Fruit fly (Drosophila melanogaster): ENCODE results near the gene CG1958.

CG1958 gene

dm6 chrX:7285995-7286985, 19.6 kb downstream of the CG1958 start, which contains the start of gene CG2059 (continued):
- TF ChIP-seq CG9437 (GFP tag; optimal IDR thresholded peaks at IDR 0.05): peak; percentile 31
- peak; percentile 57 for TF ChIP-seq Myb (GFP tag; optimal IDR thresholded peaks at IDR 0.05)
- peak; percentile 31 for TF ChIP-seq slp2 (GFP tag; optimal IDR thresholded peaks at IDR 0.05)
- peak; percentile 97 for TF ChIP-seq gfzf (GFP tag; optimal IDR thresholded peaks at IDR 0.05)
- TF ChIP-seq sd (tag; optimal IDR thresholded peaks at IDR 0.05): peak; percentile 66
- no peak for TF ChIP-seq Taf1 (GFP tag; IDR thresholded peaks at IDR 0.05)
- peak; percentile 24 for TF ChIP-seq CG8089 (GFP tag; optimal IDR thresholded peaks at IDR 0.05)
- no peak for TF ChIP-seq fu2 (GFP tag; optimal IDR thresholded peaks at IDR 0.05)
- peak; percentile 27 for TF ChIP-seq CG7271 (tag; optimal IDR thresholded peaks at IDR 0.05)
- TF ChIP-seq CG4617 (GFP tag; optimal IDR thresholded peaks at IDR 0.05; ENCODE audit: borderline replicate concordance): peak; percentile 47
- TF ChIP-seq vfl (GFP tag; optimal IDR thresholded peaks at IDR 0.05): peak; percentile 12
- TF ChIP-seq CG14441 (GFP tag; IDR thresholded peaks at IDR 0.05): peak; percentile 47
- TF ChIP-seq CG1529 (GFP tag; optimal IDR thresholded peaks at IDR 0.05): no peak
- TF ChIP-seq gsb-n (tag; optimal IDR thresholded peaks at IDR 0.05): peak; percentile 8
- TF ChIP-seq HLHmδ (GFP tag; optimal IDR thresholded peaks at IDR 0.05): peak; percentile 23
- peak; percentile 31 for TF ChIP-seq CrebB (tag; optimal IDR thresholded peaks at IDR 0.05)
- peak; percentile 22; the same call in 1 of the 2 replicates for TF ChIP-seq ranshi (GFP tag; IDR thresholded peaks at IDR 0.05)
- no peak for TF ChIP-seq CG31224 (GFP tag; IDR thresholded peaks at IDR 0.05)
- no peak for TF ChIP-seq CG4328 (GFP tag; optimal IDR thresholded peaks at IDR 0.05)
- TF ChIP-seq CG3407 (GFP tag; optimal IDR thresholded peaks at IDR 0.05): peak; percentile 6
- peak; percentile 54 for TF ChIP-seq Dp (GFP tag; optimal IDR thresholded peaks at IDR 0.05)
- TF ChIP-seq CG3065 (GFP tag; optimal IDR thresholded peaks at IDR 0.05): no peak
- peak; percentile 34 for TF ChIP-seq CG10543 (GFP tag; optimal IDR thresholded peaks at IDR 0.05)
- no peak for TF ChIP-seq luna (GFP tag; optimal IDR thresholded peaks at IDR 0.05)
- TF ChIP-seq CG13287 (GFP tag; IDR thresholded peaks at IDR 0.05; ENCODE audit: partially characterized antibody): peak; percentile 52
- TF ChIP-seq pzg (GFP tag; optimal IDR thresholded peaks at IDR 0.05): peak; percentile 99
- TF ChIP-seq Adf1 (GFP tag; IDR thresholded peaks at IDR 0.05): peak; percentile 96
- no peak for TF ChIP-seq Optix (GFP tag; IDR thresholded peaks at IDR 0.05)
- TF ChIP-seq CG17829 (tag; optimal IDR thresholded peaks at IDR 0.05): peak; percentile 34
- no peak for TF ChIP-seq CG5953 (GFP tag; IDR thresholded peaks at IDR 0.05)
- TF ChIP-seq CG33557 (GFP tag; optimal IDR thresholded peaks at IDR 0.05): no peak
- TF ChIP-seq crol (GFP tag; IDR thresholded peaks at IDR 0.05): peak; percentile 95
- no peak for TF ChIP-seq twi (tag; optimal IDR thresholded peaks at IDR 0.05)
- TF ChIP-seq CG17612 (GFP tag; IDR thresholded peaks at IDR 0.05): no peak
- no peak for TF ChIP-seq Fer2 (tag; optimal IDR thresholded peaks at IDR 0.05)
- TF ChIP-seq bigmax (GFP tag; optimal IDR thresholded peaks at IDR 0.05): peak; percentile 53
- peak; percentile 53; the same call in 1 of the 3 replicates for TF ChIP-seq ase (GFP tag; IDR thresholded peaks at IDR 0.05)
- peak; percentile 54 for TF ChIP-seq CG8924 (tag; optimal IDR thresholded peaks at IDR 0.05)
- no peak for TF ChIP-seq CG14965 (GFP tag; optimal IDR thresholded peaks at IDR 0.05; ENCODE audit: borderline replicate concordance)
- no peak for TF ChIP-seq Awh (GFP tag; IDR thresholded peaks at IDR 0.05)
- 0 out of 3 replicates have a peak, but pooled peaks have one; percentile 43 for TF ChIP-seq CG11093 (GFP tag; IDR thresholded peaks at IDR 0.05)
- TF ChIP-seq NK7.1 (GFP tag; optimal IDR thresholded peaks at IDR 0.05): no peak
- peak; percentile 50 for TF ChIP-seq pum (GFP tag; optimal IDR thresholded peaks at IDR 0.05)
- peak; percentile 81 for TF ChIP-seq ci (GFP tag; IDR thresholded peaks at IDR 0.05)
- TF ChIP-seq chm (GFP tag; IDR thresholded peaks at IDR 0.05): 0 out of 2 replicates have a peak, but pooled peaks have one; percentile 35
- peak; percentile 45; the same call in 1 of the 2 replicates for TF ChIP-seq CG6689 (GFP tag; IDR thresholded peaks at IDR 0.05)
- TF ChIP-seq CG6765 (GFP tag; optimal IDR thresholded peaks at IDR 0.05): no peak
- peak; percentile 4 for TF ChIP-seq gro (GFP tag; optimal IDR thresholded peaks at IDR 0.05)
- TF ChIP-seq en (GFP tag; optimal IDR thresholded peaks at IDR 0.05): no peak

All from whole organism, embryonic.